Worm (Caenorhabditis elegans): Measurements from ENCODE around the gene T04G9.6.

The T04G9.6 gene

ce11 chrX:806515-806914 is 21.8 kb upstream of the T04G9.6 start (continued):
- TF ChIP-seq lag-1 (GFP tag; IDR thresholded peaks at IDR 0.05), result peak; percentile 92
- TF ChIP-seq F37B4.10 (GFP tag; IDR thresholded peaks at IDR 0.05), result 0 out of 2 replicates have a peak, but pooled peaks have one; percentile 83
- peak; percentile 93 for TF ChIP-seq attf-5 (GFP tag; optimal IDR thresholded peaks at IDR 0.05)
- TF ChIP-seq nfya-1 (tag; optimal IDR thresholded peaks at IDR 0.05; ENCODE audit: borderline replicate concordance, insufficient read depth), result no peak
- TF ChIP-seq Y67H2A.10 (GFP tag; conservative IDR thresholded peaks at IDR 0.05), result peak; percentile 42; the same call in 1 of the 2 replicates
- TF ChIP-seq tbp1 (GFP tag; optimal IDR thresholded peaks at IDR 0.05), result peak; percentile 79
- TF ChIP-seq sdz-38 (tag; optimal IDR thresholded peaks at IDR 0.05), result no peak
- TF ChIP-seq lsl-1 (GFP tag; optimal IDR thresholded peaks at IDR 0.05), result no peak
- TF ChIP-seq K12H6.12 (tag; optimal IDR thresholded peaks at IDR 0.05), result peak; percentile 95
- 0 out of 2 replicates have a peak, but pooled peaks have one; percentile 13 for TF ChIP-seq F33H1.4 (GFP tag; IDR thresholded peaks at IDR 0.05)
- TF ChIP-seq nhr-27 (tag; optimal IDR thresholded peaks at IDR 0.05), result peak; percentile 88
- peak; percentile 26; the same call in 1 of the 2 replicates for TF ChIP-seq ceh-40 (GFP tag; IDR thresholded peaks at IDR 0.05)
- TF ChIP-seq snpc-3.4 (tag; optimal IDR thresholded peaks at IDR 0.05), result peak; percentile 40
- TF ChIP-seq unc-130 (GFP tag; optimal IDR thresholded peaks at IDR 0.05), result no peak
- peak; percentile 100 for TF ChIP-seq lin-40 (tag; optimal IDR thresholded peaks at IDR 0.05)
- TF ChIP-seq Y79H2A.3 (GFP tag; conservative IDR thresholded peaks at IDR 0.05), result no peak
- peak; percentile 97 for TF ChIP-seq Y53G8AR.9 (GFP tag; conservative IDR thresholded peaks at IDR 0.05)
- no peak for TF ChIP-seq sea-2 (GFP tag; IDR thresholded peaks at IDR 0.05)
- peak; percentile 94 for TF ChIP-seq F57A8.1 (GFP tag; optimal IDR thresholded peaks at IDR 0.05)
- no peak for TF ChIP-seq F39B2.1 (GFP tag; IDR thresholded peaks at IDR 0.05)
- peak; percentile 80 for TF ChIP-seq ceh-100 (GFP tag; IDR thresholded peaks at IDR 0.05)
- peak; percentile 96 for TF ChIP-seq rcor-1 (GFP tag; IDR thresholded peaks at IDR 0.05)
- peak; percentile 60 for TF ChIP-seq snpc-4 (GFP tag; optimal IDR thresholded peaks at IDR 0.05)
- peak; percentile 78 to 90 (median 84) for TF ChIP-seq snpc-4 (tag; optimal IDR thresholded peaks at IDR 0.05)
- TF ChIP-seq ceh-27 (GFP tag; optimal IDR thresholded peaks at IDR 0.05), result peak; percentile 98
- peak; percentile 93 for TF ChIP-seq F22D6.2 (tag; optimal IDR thresholded peaks at IDR 0.05)
- no peak for TF ChIP-seq fkh-3 (tag; optimal IDR thresholded peaks at IDR 0.05)
- peak; percentile 84 for TF ChIP-seq nhr-179 (tag; optimal IDR thresholded peaks at IDR 0.05)
- no peak; the same call in 1 of the 2 replicates for TF ChIP-seq D2030.7 (GFP tag; IDR thresholded peaks at IDR 0.05)
- no peak for TF ChIP-seq F49E8.2 (tag; optimal IDR thresholded peaks at IDR 0.05; ENCODE audit: insufficient read depth)
- no peak for TF ChIP-seq hlh-26 (GFP tag; conservative IDR thresholded peaks at IDR 0.05)
- 0 out of 2 replicates have a peak, but pooled peaks have one; percentile 82 for TF ChIP-seq bed-1 (GFP tag; IDR thresholded peaks at IDR 0.05)
- TF ChIP-seq F10E7.11 (tag; optimal IDR thresholded peaks at IDR 0.05), result peak; percentile 90
- peak; percentile 22 for TF ChIP-seq hrde-1 (tag; optimal IDR thresholded peaks at IDR 0.05; ENCODE audit: borderline replicate concordance)
- peak; percentile 38 for TF ChIP-seq dpff-1 (tag; optimal IDR thresholded peaks at IDR 0.05)
- TF ChIP-seq B0336.3 (GFP tag; IDR thresholded peaks at IDR 0.05), result peak; percentile 99
- peak; percentile 74; the same call in 1 of the 2 replicates for TF ChIP-seq C17E4.6 (GFP tag; IDR thresholded peaks at IDR 0.05)
- TF ChIP-seq F55B11.4 (tag; optimal IDR thresholded peaks at IDR 0.05; ENCODE audit: borderline replicate concordance, insufficient read depth), result no peak
- TF ChIP-seq let-526 (GFP tag; IDR thresholded peaks at IDR 0.05), result peak; percentile 79
- TF ChIP-seq zim-3 (tag; optimal IDR thresholded peaks at IDR 0.05), result no peak
- no peak for TF ChIP-seq him-1 (tag; optimal IDR thresholded peaks at IDR 0.05)
- TF ChIP-seq nfyb-1 (GFP tag; IDR thresholded peaks at IDR 0.05), result peak; percentile 97
- 0 out of 2 replicates have a peak, but pooled peaks have one; percentile 23 for TF ChIP-seq aptf-2 (GFP tag; conservative IDR thresholded peaks at IDR 0.05)
- peak; percentile 98 for TF ChIP-seq repo-1 (tag; optimal IDR thresholded peaks at IDR 0.05)
- TF ChIP-seq egl-44 (GFP tag; IDR thresholded peaks at IDR 0.05), result peak; percentile 90
- TF ChIP-seq athp-1 (tag; optimal IDR thresholded peaks at IDR 0.05), result peak; percentile 43
- TF ChIP-seq lir-1 (GFP tag; conservative IDR thresholded peaks at IDR 0.05), result peak; percentile 89
- peak; percentile 96 for TF ChIP-seq gei-17 (GFP tag; optimal IDR thresholded peaks at IDR 0.05)

Data from whole organism, young adult.